Fruit fly (Drosophila melanogaster): ENCODE results near the gene CG1971.

The CG1971 gene

dm6 chr3R:31767528-31767927 lies 37.7 kb upstream of the CG1971 start:
- TF ChIP-seq HLH106 (tag; optimal IDR thresholded peaks at IDR 0.05), result no peak
- TF ChIP-seq Vsx2 (GFP tag; optimal IDR thresholded peaks at IDR 0.05; ENCODE audit: partially characterized antibody), result no peak
- TF ChIP-seq sage (GFP tag; optimal IDR thresholded peaks at IDR 0.05), result no peak
- no peak for TF ChIP-seq foxo (GFP tag; optimal IDR thresholded peaks at IDR 0.05)
- TF ChIP-seq rgr (GFP tag; optimal IDR thresholded peaks at IDR 0.05), result no peak
- no peak for TF ChIP-seq woc (GFP tag; optimal IDR thresholded peaks at IDR 0.05)
- TF ChIP-seq lola (GFP tag; optimal IDR thresholded peaks at IDR 0.05), result no peak
- TF ChIP-seq dl (GFP tag; optimal IDR thresholded peaks at IDR 0.05; ENCODE audit: insufficient read depth in 1 of 2, partially characterized antibody in 2 of 2), result no peak
- TF ChIP-seq usp (GFP tag; optimal IDR thresholded peaks at IDR 0.05), result no peak
- no peak for TF ChIP-seq Hnf4 (GFP tag; optimal IDR thresholded peaks at IDR 0.05)
- no peak for TF ChIP-seq h (GFP tag; optimal IDR thresholded peaks at IDR 0.05)
- no peak for TF ChIP-seq ey (GFP tag; optimal IDR thresholded peaks at IDR 0.05)
- no peak for TF ChIP-seq sv (GFP tag; optimal IDR thresholded peaks at IDR 0.05)
- no peak for TF ChIP-seq brk (GFP tag; optimal IDR thresholded peaks at IDR 0.05)
- no peak for TF ChIP-seq Dif (GFP tag; optimal IDR thresholded peaks at IDR 0.05; ENCODE audit: partially characterized antibody)
- TF ChIP-seq fru (GFP tag; optimal IDR thresholded peaks at IDR 0.05), result no peak
- no peak for TF ChIP-seq psq (GFP tag; optimal IDR thresholded peaks at IDR 0.05)
- no peak for TF ChIP-seq Hr83 (GFP tag; optimal IDR thresholded peaks at IDR 0.05; ENCODE audit: poor library complexity, severe bottlenecking)
- TF ChIP-seq br (GFP tag; optimal IDR thresholded peaks at IDR 0.05), result no peak
- TF ChIP-seq pan (optimal IDR thresholded peaks at IDR 0.05), result no peak

dm6 chr3R:31768198-31768597 lies 37.1 kb upstream of the CG1971 start:
- no peak for TF ChIP-seq sv (GFP tag; optimal IDR thresholded peaks at IDR 0.05)
- no peak for TF ChIP-seq dl (GFP tag; optimal IDR thresholded peaks at IDR 0.05; ENCODE audit: insufficient read depth in 1 of 2, partially characterized antibody in 2 of 2)
- TF ChIP-seq ey (GFP tag; optimal IDR thresholded peaks at IDR 0.05), result no peak
- TF ChIP-seq dsf (GFP tag; optimal IDR thresholded peaks at IDR 0.05; ENCODE audit: borderline replicate concordance), result no peak
- no peak for TF ChIP-seq Sp1 (GFP tag; optimal IDR thresholded peaks at IDR 0.05)
- no peak for TF ChIP-seq CG9705 (GFP tag; optimal IDR thresholded peaks at IDR 0.05)
- no peak for TF ChIP-seq tai (GFP tag; optimal IDR thresholded peaks at IDR 0.05)
- TF ChIP-seq jim (GFP tag; optimal IDR thresholded peaks at IDR 0.05), result no peak
- no peak for TF ChIP-seq fru (GFP tag; optimal IDR thresholded peaks at IDR 0.05)
- no peak for TF ChIP-seq Myc (optimal IDR thresholded peaks at IDR 0.05)
- no peak for TF ChIP-seq Dif (GFP tag; optimal IDR thresholded peaks at IDR 0.05; ENCODE audit: partially characterized antibody)
- TF ChIP-seq rgr (GFP tag; optimal IDR thresholded peaks at IDR 0.05), result no peak
- no peak for TF ChIP-seq pan (optimal IDR thresholded peaks at IDR 0.05)
- no peak for TF ChIP-seq woc (GFP tag; optimal IDR thresholded peaks at IDR 0.05)
- TF ChIP-seq dmrt93B (GFP tag; optimal IDR thresholded peaks at IDR 0.05), result no peak
- no peak for TF ChIP-seq OdsH (GFP tag; optimal IDR thresholded peaks at IDR 0.05)
- no peak for TF ChIP-seq br (GFP tag; optimal IDR thresholded peaks at IDR 0.05)
- TF ChIP-seq Dfd (GFP tag; optimal IDR thresholded peaks at IDR 0.05), result no peak
- no peak for TF ChIP-seq GATAd (GFP tag; optimal IDR thresholded peaks at IDR 0.05)
- TF ChIP-seq HLH106 (tag; optimal IDR thresholded peaks at IDR 0.05), result no peak

- TF ChIP-seq sage (GFP tag; optimal IDR thresholded peaks at IDR 0.05) (peak; percentile 59), sv (GFP tag; optimal IDR thresholded peaks at IDR 0.05) (peak; percentile 16), Mio (GFP tag; optimal IDR thresholded peaks at IDR 0.05) (no peak), Sp1 (GFP tag; optimal IDR thresholded peaks at IDR 0.05) (peak; percentile 26), foxo (GFP tag; optimal IDR thresholded peaks at IDR 0.05) (peak in 1 of 2 experiments; percentile 5), HLH106 (tag; optimal IDR thresholded peaks at IDR 0.05) (peak; percentile 12), tai (GFP tag; optimal IDR thresholded peaks at IDR 0.05) (no peak), rgr (GFP tag; optimal IDR thresholded peaks at IDR 0.05) (peak; percentile 19), OdsH (GFP tag; optimal IDR thresholded peaks at IDR 0.05) (no peak), h (GFP tag; optimal IDR thresholded peaks at IDR 0.05) (peak; percentile 32), pan (optimal IDR thresholded peaks at IDR 0.05) (no peak)
Observed at dm6 chr3R:31771790-31772576, 33.3 kb upstream of the CG1971 start, which contains the start of the genes betaGlu and sip3. Gene betaGlu (minus strand): TSS chr3R:31771848. Gene sip3 (plus strand): TSS chr3R:31772219.
